Fruit fly (Drosophila melanogaster) Kc167 (cell line): ENCODE measurements around the gene CG7049.

ENCODE experiments used
- Myc ChIP-seq: fragments of >200 bp; optimal IDR thresholded peaks from 2 replicates; lab custom pipeline; 2017; ENCODE audit warnings: missing external identifiers
- Sin3A ChIP-seq: fragments of >200 bp; optimal IDR thresholded peaks from 2 replicates; lab custom pipeline; 2018; ENCODE audit warnings: missing external identifiers
- h ChIP-seq: fragments of >200 bp; optimal IDR thresholded peaks from 3 replicates; lab custom pipeline; 2018; ENCODE audit warnings: missing external identifiers
- insv ChIP-seq: fragments of >200 bp; optimal IDR thresholded peaks from 3 replicates; lab custom pipeline; 2018; ENCODE audit warnings: missing external identifiers
- psq ChIP-seq: fragments of >200 bp; optimal IDR thresholded peaks from 2 replicates; lab custom pipeline; 2017; ENCODE audit warnings: missing external identifiers

dm6 chr3L:134868-135267 is 41.2 kb downstream of the CG7049 start:
- TF ChIP-seq h (no peak), psq (lab: Kevin White, UChicago) (no peak), Sin3A (lab: Kevin White, UChicago) (no peak), insv (lab: Kevin White, UChicago) (no peak), Myc (no peak)
